Worm (Caenorhabditis elegans) whole organism, young adult: ENCODE results near the gene Y32H12A.6.
A peak's percentile ranks its signal among the peaks of the same experiment; 100 is the strongest.

Experiments
- B0035.1 ChIP-seq: sonication (generic microtip); optimal IDR thresholded peaks from 2 replicates; lab custom pipeline; 2016; ENCODE audit warnings: missing genetic modification characterization, mild to moderate bottlenecking, missing compliant biosample characterization, missing genotype, missing genetic modification reagents
- D2030.7 ChIP-seq: fragments of 200-800 bp; sonication (Bioruptor generic); IDR thresholded peaks from 2 replicates; pipeline ENCODE4 v1.3.6; 2022; ENCODE audit warnings: missing genetic modification reagents, missing genetic modification characterization, missing compliant biosample characterization
- F10E7.11 ChIP-seq: sonication (generic microtip); optimal IDR thresholded peaks from 2 replicates; lab custom pipeline; 2017; ENCODE audit warnings: mild to moderate bottlenecking, missing genetic modification characterization, moderate library complexity, missing compliant biosample characterization
- F22D6.2 ChIP-seq: sonication (generic microtip); optimal IDR thresholded peaks from 2 replicates; lab custom pipeline; 2016; ENCODE audit warnings: mild to moderate bottlenecking, missing genetic modification characterization, missing compliant biosample characterization
- F33H1.4 ChIP-seq: fragments of 200-800 bp; sonication (Bioruptor generic); IDR thresholded peaks from 2 replicates; pipeline ENCODE4 v1.3.6; 2022; ENCODE audit warnings: missing genetic modification reagents, missing genetic modification characterization, missing compliant biosample characterization
- F49E8.2 ChIP-seq: sonication (generic microtip); optimal IDR thresholded peaks from 3 replicates; lab custom pipeline; 2017; ENCODE audit warnings: missing genetic modification characterization, mild to moderate bottlenecking, missing compliant biosample characterization, antibody characterized with exemption, moderate library complexity; ENCODE audit not compliant: insufficient read depth
- Y79H2A.3 ChIP-seq: fragments of 200-800 bp; sonication (Bioruptor generic); conservative IDR thresholded peaks from 2 replicates; pipeline ENCODE4 v1.3.6; 2022; ENCODE audit warnings: missing genetic modification reagents, missing genetic modification characterization, missing compliant biosample characterization
- akir-1 ChIP-seq: fragments of 200-800 bp; sonication (Bioruptor generic); optimal IDR thresholded peaks from 2 replicates; lab custom pipeline; 2018; ENCODE audit warnings: mild to moderate bottlenecking, missing genetic modification characterization, moderate library complexity, missing compliant biosample characterization
- atf-7 ChIP-seq: sonication (generic microtip); optimal IDR thresholded peaks from 2 replicates; lab custom pipeline; 2017; ENCODE audit warnings: mild to moderate bottlenecking, missing genetic modification characterization, missing compliant biosample characterization
- athp-1 ChIP-seq: sonication (generic microtip); optimal IDR thresholded peaks from 2 replicates; lab custom pipeline; 2017; ENCODE audit warnings: mild to moderate bottlenecking, missing genetic modification characterization, missing compliant biosample characterization
- attf-3 ChIP-seq: fragments of 200-800 bp; sonication (Bioruptor generic); conservative IDR thresholded peaks from 2 replicates; pipeline ENCODE4 v1.3.6; 2022; ENCODE audit warnings: missing genetic modification reagents, missing genetic modification characterization, missing compliant biosample characterization
- bed-2 ChIP-seq: fragments of 200-800 bp; sonication (Bioruptor generic); IDR thresholded peaks from 2 replicates; pipeline ENCODE4 v1.3.6; 2022; ENCODE audit warnings: missing genetic modification reagents, missing genetic modification characterization, missing compliant biosample characterization
- cebp-2 ChIP-seq: fragments of 200-800 bp; sonication (Bioruptor generic); IDR thresholded peaks from 2 replicates; pipeline ENCODE4 v1.3.6; 2022; ENCODE audit warnings: missing genetic modification characterization, missing compliant biosample characterization
- ceh-100 ChIP-seq: fragments of 200-800 bp; sonication (Bioruptor generic); IDR thresholded peaks from 2 replicates; pipeline ENCODE4 v1.3.6; 2022; ENCODE audit warnings: missing genetic modification reagents, missing genetic modification characterization, missing compliant biosample characterization
- dox-1 ChIP-seq: fragments of 200-800 bp; sonication (Bioruptor generic); IDR thresholded peaks from 2 replicates; pipeline ENCODE4 v1.3.6; 2022; ENCODE audit warnings: missing genetic modification reagents, missing genetic modification characterization, missing compliant biosample characterization
- dpl-1 ChIP-seq: fragments of 150-350 bp; optimal IDR thresholded peaks from 2 replicates; lab custom pipeline; 2014; ENCODE audit warnings: missing biosample characterization, missing genetic modification reagents, missing genetic modification characterization
- efl-1 ChIP-seq: fragments of 150-350 bp; optimal IDR thresholded peaks from 2 replicates; lab custom pipeline; 2014; ENCODE audit warnings: missing biosample characterization, missing genetic modification reagents, missing genetic modification characterization
- fkh-3 ChIP-seq: sonication (generic microtip); optimal IDR thresholded peaks from 2 replicates; lab custom pipeline; 2016; ENCODE audit warnings: mild to moderate bottlenecking, missing genetic modification characterization, missing compliant biosample characterization
- hmg-1.2 ChIP-seq: fragments of 200-800 bp; sonication (Bioruptor generic); IDR thresholded peaks from 2 replicates; pipeline ENCODE4 v1.3.6; 2022; ENCODE audit warnings: missing genetic modification reagents, missing genetic modification characterization, missing compliant biosample characterization
- hsf-1 ChIP-seq: fragments of 200-800 bp; sonication (Bioruptor generic); IDR thresholded peaks from 2 replicates; pipeline ENCODE4 v1.3.6; 2022; ENCODE audit warnings: missing genetic modification reagents, missing genetic modification characterization, missing compliant biosample characterization
- lin-35 ChIP-seq, 3 experiments: fragments of 150-350 bp in 2 of 3; sonication (generic microtip) in 1 of 3; optimal IDR thresholded peaks; 2 replicates each; lab custom pipeline; 2014 to 2018; ENCODE audit warnings: missing biosample characterization in 3 of 3, missing genetic modification characterization in 3 of 3, missing genetic modification reagents in 3 of 3
- lin-54 ChIP-seq: fragments of 200-800 bp; sonication (Bioruptor generic); optimal IDR thresholded peaks from 2 replicates; lab custom pipeline; 2018; ENCODE audit warnings: mild to moderate bottlenecking, missing genetic modification characterization, missing compliant biosample characterization
- lsl-1 ChIP-seq: fragments of 200-800 bp; sonication (Bioruptor generic); optimal IDR thresholded peaks from 2 replicates; lab custom pipeline; 2018; ENCODE audit warnings: mild to moderate bottlenecking, missing genetic modification characterization, moderate library complexity, missing compliant biosample characterization
- madf-6 ChIP-seq: fragments of 200-800 bp; sonication (Bioruptor generic); IDR thresholded peaks from 2 replicates; pipeline ENCODE4 v1.3.6; 2022; ENCODE audit warnings: missing genetic modification reagents, missing genetic modification characterization, missing compliant biosample characterization
- madf-8 ChIP-seq: fragments of 200-800 bp; sonication (Bioruptor generic); conservative IDR thresholded peaks from 2 replicates; pipeline ENCODE4 v1.3.6; 2022; ENCODE audit warnings: missing genetic modification reagents, missing genetic modification characterization, missing compliant biosample characterization
- mxl-1 ChIP-seq: sonication (generic microtip); optimal IDR thresholded peaks from 2 replicates; lab custom pipeline; 2016; ENCODE audit warnings: missing genetic modification characterization, missing compliant biosample characterization
- nfya-1 ChIP-seq: sonication (generic microtip); optimal IDR thresholded peaks from 2 replicates; lab custom pipeline; 2017; ENCODE audit warnings: antibody characterized with exemption, missing compliant biosample characterization, missing genetic modification characterization, borderline replicate concordance; ENCODE audit not compliant: insufficient read depth
- nfyb-1 ChIP-seq: fragments of 200-800 bp; sonication (Bioruptor generic); IDR thresholded peaks from 2 replicates; pipeline ENCODE4 v1.3.6; 2022; ENCODE audit warnings: missing genetic modification reagents, missing genetic modification characterization, missing compliant biosample characterization
- nhr-179 ChIP-seq: sonication (generic microtip); optimal IDR thresholded peaks from 2 replicates; lab custom pipeline; 2016; ENCODE audit warnings: mild to moderate bottlenecking, missing genetic modification characterization, missing compliant biosample characterization
- nhr-80 ChIP-seq: sonication (generic microtip); optimal IDR thresholded peaks from 2 replicates; lab custom pipeline; 2016; ENCODE audit warnings: missing genetic modification characterization, missing compliant biosample characterization
- rcor-1 ChIP-seq: fragments of 200-800 bp; sonication (Bioruptor generic); IDR thresholded peaks from 2 replicates; pipeline ENCODE4 v1.3.6; 2022; ENCODE audit warnings: missing genetic modification reagents, missing genetic modification characterization, missing compliant biosample characterization
- rpc-1 ChIP-seq, 2 experiments: fragments of 150-350 bp in 1 of 2; sonication (generic microtip) in 1 of 2; optimal IDR thresholded peaks; 2 replicates each; lab custom pipeline; 2014 to 2018; ENCODE audit warnings: missing biosample characterization in 1 of 2, missing genetic modification characterization in 1 of 2, missing genetic modification reagents in 1 of 2, missing genotype in 1 of 2
- snpc-1.1 ChIP-seq: sonication (generic microtip); optimal IDR thresholded peaks from 2 replicates; lab custom pipeline; 2017; ENCODE audit warnings: missing genetic modification characterization, mild to moderate bottlenecking, missing compliant biosample characterization, antibody characterized with exemption, moderate library complexity, missing genotype, missing genetic modification reagents; ENCODE audit not compliant: insufficient read depth
- snpc-3.4 ChIP-seq: sonication (generic microtip); optimal IDR thresholded peaks from 2 replicates; lab custom pipeline; 2017; ENCODE audit warnings: missing genetic modification characterization, mild to moderate bottlenecking, missing compliant biosample characterization, antibody characterized with exemption, moderate library complexity, missing genotype, missing genetic modification reagents
- snpc-4 ChIP-seq, 5 experiments: fragments of 150-350 bp in 1 of 5; sonication (generic microtip) in 4 of 5; optimal IDR thresholded peaks; 2 replicates each; lab custom pipeline; 2014 to 2018; ENCODE audit warnings: missing genetic modification characterization in 5 of 5, missing biosample characterization in 3 of 5, antibody characterized with exemption in 2 of 5, mild to moderate bottlenecking in 2 of 5, missing compliant biosample characterization in 2 of 5, missing genotype in 2 of 5, moderate library complexity in 2 of 5, missing genetic modification reagents in 1 of 5
- somi-1 ChIP-seq: fragments of 200-800 bp; sonication (Bioruptor generic); optimal IDR thresholded peaks from 2 replicates; lab custom pipeline; 2018; ENCODE audit warnings: mild to moderate bottlenecking, missing genetic modification characterization, missing compliant biosample characterization
- tbp1 ChIP-seq: fragments of 200-800 bp; sonication (Bioruptor generic); optimal IDR thresholded peaks from 2 replicates; lab custom pipeline; 2018; ENCODE audit warnings: mild to moderate bottlenecking, missing genetic modification characterization, missing compliant biosample characterization
- tlf-1 ChIP-seq: fragments of 200-800 bp; sonication (Bioruptor generic); optimal IDR thresholded peaks from 2 replicates; lab custom pipeline; 2018; ENCODE audit warnings: mild to moderate bottlenecking, missing genetic modification characterization, missing compliant biosample characterization
- unc-130 ChIP-seq: sonication (generic microtip); optimal IDR thresholded peaks from 2 replicates; lab custom pipeline; 2016; ENCODE audit warnings: missing genetic modification reagents, missing genetic modification characterization, missing compliant biosample characterization
- xnd-1 ChIP-seq: sonication (generic microtip); optimal IDR thresholded peaks from 2 replicates; lab custom pipeline; 2016; ENCODE audit warnings: missing genotype, missing genetic modification reagents, missing genetic modification characterization, missing compliant biosample characterization
- ztf-18 ChIP-seq: sonication (generic microtip); optimal IDR thresholded peaks from 2 replicates; lab custom pipeline; 2016; ENCODE audit warnings: missing genotype, mild to moderate bottlenecking, missing genetic modification characterization, missing compliant biosample characterization
- ztf-22 ChIP-seq: fragments of 200-800 bp; sonication (Bioruptor generic); optimal IDR thresholded peaks from 2 replicates; lab custom pipeline; 2018; ENCODE audit warnings: mild to moderate bottlenecking, missing genetic modification characterization, moderate library complexity, missing compliant biosample characterization
- ztf-25 ChIP-seq: fragments of 200-800 bp; sonication (Bioruptor generic); IDR thresholded peaks from 2 replicates; pipeline ENCODE4 v1.3.6; 2022; ENCODE audit warnings: missing genetic modification reagents, missing genetic modification characterization, missing compliant biosample characterization
- ztf-26 ChIP-seq: sonication (generic microtip); optimal IDR thresholded peaks from 2 replicates; lab custom pipeline; 2017; ENCODE audit warnings: missing genetic modification characterization, missing compliant biosample characterization
- ztf-28 ChIP-seq: fragments of 200-800 bp; sonication (Bioruptor generic); IDR thresholded peaks from 2 replicates; pipeline ENCODE4 v1.3.6; 2022; ENCODE audit warnings: missing genetic modification reagents, missing genetic modification characterization, missing compliant biosample characterization

Gene Y32H12A.6

DNA sequence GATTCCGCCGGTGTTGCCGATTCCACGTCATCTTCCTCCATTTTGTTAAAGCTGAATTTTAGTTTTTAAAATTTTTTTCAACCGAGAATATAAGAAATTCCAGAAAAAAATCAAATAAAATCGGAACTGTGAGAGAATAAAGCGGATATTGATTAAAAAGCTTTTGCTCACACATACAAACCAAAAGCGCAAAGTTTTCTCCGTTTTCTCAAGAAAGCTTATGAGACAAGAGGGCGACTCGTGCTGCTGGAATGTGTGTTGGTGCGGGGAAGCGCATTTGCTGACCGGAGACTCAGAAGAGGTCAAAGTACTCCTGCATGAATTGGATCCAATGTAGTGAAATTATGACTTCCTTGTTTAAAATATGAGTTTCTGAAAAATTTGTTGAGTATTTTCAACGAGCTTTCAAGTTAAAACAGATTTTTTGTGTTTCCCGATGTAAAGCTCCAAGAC, 2.1 kb downstream of the Y32H12A.6 start, which contains the start of gene paqr-2 (continued):
- no peak for TF ChIP-seq rpc-1 (optimal IDR thresholded peaks at IDR 0.05; lab: Kevin White, UChicago)
- no peak for TF ChIP-seq rpc-1 (tag; optimal IDR thresholded peaks at IDR 0.05; lab: Kevin White, UChicago)
- TF ChIP-seq ztf-25 (GFP tag; lab: Robert Waterston, UW): no peak

DNA sequence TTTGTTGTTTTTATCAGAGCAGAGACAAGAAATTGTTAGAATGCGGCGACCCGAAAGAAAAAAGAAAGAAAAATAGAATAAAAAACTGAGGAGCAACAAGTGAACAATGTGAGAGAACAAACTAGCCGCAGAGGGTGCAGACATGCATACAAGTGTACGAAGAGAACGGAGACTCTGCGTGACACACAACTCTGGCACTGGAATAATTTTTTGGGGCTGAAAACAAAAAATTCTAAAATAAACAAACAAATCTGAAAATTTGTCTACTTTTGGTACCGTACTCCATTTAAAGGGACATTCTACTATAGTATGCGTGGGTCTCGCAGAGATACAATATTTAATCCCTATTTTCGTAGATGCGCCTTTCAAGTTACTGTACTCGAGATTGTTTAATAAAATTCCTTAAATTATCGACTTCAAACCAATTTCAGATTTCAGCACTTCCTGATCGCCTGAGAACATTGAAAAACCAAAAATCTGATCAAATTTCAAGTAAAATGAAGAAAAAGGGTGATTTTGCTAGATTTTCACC, 6.9 kb downstream of the Y32H12A.6 start:
- TF ChIP-seq hsf-1 (GFP tag; lab: Robert Waterston, UW) (0 out of 2 replicates have a peak, but pooled peaks have one; percentile 22), athp-1 (tag; lab: Kevin White, UChicago) (peak; percentile 1), F49E8.2 (tag; lab: Kevin White, UChicago) (peak; percentile 16), lin-35 (GFP tag; optimal IDR thresholded peaks at IDR 0.05; lab: Kevin White, UChicago) (no peak), snpc-1.1 (tag; lab: Kevin White, UChicago) (peak; percentile 19), madf-6 (GFP tag; lab: Robert Waterston, UW) (peak; percentile 94), mxl-1 (tag; lab: Kevin White, UChicago) (no peak), Y79H2A.3 (GFP tag; lab: Robert Waterston, UW) (no peak), lin-54 (GFP tag; lab: Kevin White, UChicago) (peak; percentile 23), F33H1.4 (GFP tag; lab: Robert Waterston, UW) (peak; percentile 89), ztf-28 (GFP tag; lab: Robert Waterston, UW) (no peak), nhr-179 (no peak), atf-7 (no peak), tlf-1 (GFP tag; lab: Kevin White, UChicago) (no peak), F22D6.2 (no peak), D2030.7 (GFP tag; lab: Robert Waterston, UW) (peak; percentile 43; the same call in 1 of the 2 replicates), dpl-1 (GFP tag; lab: Kevin White, UChicago) (no peak), nfya-1 (no peak), ztf-18 (tag; lab: Kevin White, UChicago) (no peak), hmg-1.2 (GFP tag; lab: Robert Waterston, UW) (peak; percentile 33; the same call in 1 of the 2 replicates), dox-1 (GFP tag; lab: Robert Waterston, UW) (peak; percentile 44; the same call in 1 of the 2 replicates), nhr-80 (tag; lab: Kevin White, UChicago) (peak; percentile 2), cebp-2 (no peak), ztf-26 (no peak), B0035.1 (tag; lab: Kevin White, UChicago) (no peak), ceh-100 (GFP tag; lab: Robert Waterston, UW) (no peak), madf-8 (GFP tag; lab: Robert Waterston, UW) (peak; percentile 67), attf-3 (GFP tag; lab: Robert Waterston, UW) (no peak), fkh-3 (tag; lab: Kevin White, UChicago) (no peak), somi-1 (GFP tag; lab: Kevin White, UChicago) (no peak), lsl-1 (GFP tag; lab: Kevin White, UChicago) (peak; percentile 94), akir-1 (GFP tag; lab: Kevin White, UChicago) (no peak), nfyb-1 (no peak), snpc-3.4 (tag; lab: Kevin White, UChicago) (peak; percentile 47), efl-1 (peak; percentile 46), bed-2 (no peak), F10E7.11 (tag; lab: Kevin White, UChicago) (no peak), tbp1 (GFP tag; lab: Kevin White, UChicago) (no peak), ztf-22 (GFP tag; lab: Kevin White, UChicago) (no peak), snpc-4 (GFP tag; optimal IDR thresholded peaks at IDR 0.05; lab: Kevin White, UChicago) (no peak), snpc-4 (tag; optimal IDR thresholded peaks at IDR 0.05; lab: Kevin White, UChicago) (peak in 1 of 4 experiments; percentile 10), rcor-1 (GFP tag; lab: Robert Waterston, UW) (no peak), unc-130 (no peak), xnd-1 (tag; lab: Kevin White, UChicago) (peak; percentile 78)
